Worm (Caenorhabditis elegans): ENCODE data around the gene C45G7.13.

Gene C45G7.13

ce11 chrIV:2451233-2451632 lies at the start of gene C45G7.13:
C45G7.13 (minus strand) TSS chrIV:2451333.
- TF ChIP-seq hlh-1 (tag; optimal IDR thresholded peaks at IDR 0.05) (no peak), ces-1 (GFP tag; optimal IDR thresholded peaks at IDR 0.05) (no peak), sptf-1 (tag; optimal IDR thresholded peaks at IDR 0.05) (no peak), elt-3 (tag; optimal IDR thresholded peaks at IDR 0.05) (no peak), ceh-39 (tag; optimal IDR thresholded peaks at IDR 0.05) (no peak), nhr-12 (tag; optimal IDR thresholded peaks at IDR 0.05) (no peak), nhr-28 (tag; optimal IDR thresholded peaks at IDR 0.05) (no peak), pha-4 (tag; optimal IDR thresholded peaks at IDR 0.05) (no peak), ceh-83 (GFP tag; optimal IDR thresholded peaks at IDR 0.05) (no peak), unc-62 (GFP tag; optimal IDR thresholded peaks at IDR 0.05) (no peak), lin-32 (GFP tag; optimal IDR thresholded peaks at IDR 0.05) (no peak), zip-8 (tag; optimal IDR thresholded peaks at IDR 0.05) (no peak), mls-2 (tag; optimal IDR thresholded peaks at IDR 0.05) (no peak), drap-1 (GFP tag; optimal IDR thresholded peaks at IDR 0.05) (no peak), ceh-43 (GFP tag; optimal IDR thresholded peaks at IDR 0.05) (no peak), unc-39 (tag; optimal IDR thresholded peaks at IDR 0.05) (no peak), M03D4.4 (tag; optimal IDR thresholded peaks at IDR 0.05) (no peak), sem-2 (GFP tag; optimal IDR thresholded peaks at IDR 0.05) (no peak), nhr-76 (tag; optimal IDR thresholded peaks at IDR 0.05) (no peak), lin-13 (tag; optimal IDR thresholded peaks at IDR 0.05) (no peak)

DNA sequence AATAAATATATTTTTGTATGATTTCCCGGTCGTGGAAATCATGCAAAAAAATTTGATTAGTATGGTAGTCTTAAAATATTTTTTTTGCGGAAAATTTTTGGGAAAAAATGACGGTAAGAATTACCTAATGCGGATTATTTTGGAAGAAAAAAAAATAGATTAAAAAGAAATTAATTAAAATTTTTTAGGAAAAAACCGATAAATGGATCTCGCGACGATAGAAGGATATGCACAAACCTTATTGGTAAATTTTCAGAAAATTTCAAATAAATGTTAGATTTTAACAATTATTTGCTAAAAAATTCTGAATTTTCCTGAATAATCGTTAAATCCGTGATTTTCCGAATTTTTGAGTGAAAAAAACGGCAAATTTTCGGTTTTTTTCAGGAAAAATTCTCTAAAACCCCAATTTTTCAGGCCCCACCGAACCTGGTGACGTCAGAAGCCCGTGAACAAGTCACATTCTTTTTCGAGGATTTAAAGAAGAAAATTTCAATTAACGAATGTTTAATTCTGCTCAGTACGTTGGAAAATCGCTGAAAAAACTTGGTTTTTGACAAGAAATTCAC lies 46.6 kb upstream of the C45G7.13 start, which contains the start of gene Y69A2AR.16:
Y69A2AR.16 (plus strand) TSS at position 189 of the 569 bp plus-strand sequence.
- TF ChIP-seq M03D4.4 (tag; optimal IDR thresholded peaks at IDR 0.05), result no peak
- TF ChIP-seq pha-4 (tag; optimal IDR thresholded peaks at IDR 0.05), result no peak
- TF ChIP-seq nhr-76 (tag; optimal IDR thresholded peaks at IDR 0.05), result no peak
- no peak for TF ChIP-seq elt-3 (tag; optimal IDR thresholded peaks at IDR 0.05)
- no peak for TF ChIP-seq blmp-1 (tag; optimal IDR thresholded peaks at IDR 0.05)
- TF ChIP-seq nhr-237 (tag; optimal IDR thresholded peaks at IDR 0.05), result no peak
- TF ChIP-seq hlh-1 (tag; optimal IDR thresholded peaks at IDR 0.05), result no peak
- TF ChIP-seq ham-2 (GFP tag; optimal IDR thresholded peaks at IDR 0.05), result no peak
- TF ChIP-seq ceh-39 (tag; optimal IDR thresholded peaks at IDR 0.05), result no peak
- no peak for TF ChIP-seq sem-2 (GFP tag; optimal IDR thresholded peaks at IDR 0.05)
- no peak for TF ChIP-seq nhr-12 (tag; optimal IDR thresholded peaks at IDR 0.05)
- no peak for TF ChIP-seq unc-62 (GFP tag; optimal IDR thresholded peaks at IDR 0.05)
- TF ChIP-seq lsy-2 (tag; optimal IDR thresholded peaks at IDR 0.05), result no peak
- TF ChIP-seq drap-1 (GFP tag; optimal IDR thresholded peaks at IDR 0.05), result no peak
- TF ChIP-seq lin-32 (GFP tag; optimal IDR thresholded peaks at IDR 0.05), result no peak
- no peak for TF ChIP-seq ztf-11 (tag; optimal IDR thresholded peaks at IDR 0.05)

DNA sequence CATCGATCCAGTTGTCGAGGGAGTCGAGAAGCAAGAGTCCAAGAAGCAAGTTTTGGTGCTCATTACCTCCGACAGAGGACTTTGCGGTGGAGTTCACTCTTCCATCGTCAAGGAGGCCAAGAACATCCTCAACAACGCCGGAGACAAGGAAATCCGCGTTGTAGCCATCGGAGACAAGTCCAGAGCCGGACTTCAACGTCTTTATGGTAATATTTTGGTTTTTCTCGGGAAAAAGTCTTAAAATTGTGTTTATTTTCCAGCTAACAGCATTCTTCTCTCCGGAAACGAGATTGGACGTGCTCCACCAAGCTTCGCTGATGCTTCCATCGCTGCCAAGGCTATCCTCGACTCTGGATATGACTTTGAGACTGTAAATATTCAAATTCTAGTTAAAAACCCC lies 45.0 kb upstream of the C45G7.13 start:
- TF ChIP-seq flh-1 (GFP tag; optimal IDR thresholded peaks at IDR 0.05) (no peak), nhr-2 (tag; optimal IDR thresholded peaks at IDR 0.05) (no peak), M03D4.4 (tag; optimal IDR thresholded peaks at IDR 0.05) (no peak), elt-3 (tag; optimal IDR thresholded peaks at IDR 0.05) (no peak), hlh-1 (tag; optimal IDR thresholded peaks at IDR 0.05) (no peak)

ce11 chrIV:2495118-2495785 lies 44.1 kb upstream of the C45G7.13 start, which contains the start of the genes ccdc-12 and Y69A2AR.18:
ccdc-12 (minus strand) TSS chrIV:2495174.
Y69A2AR.18 (plus strand) TSS chrIV:2495735.
- TF ChIP-seq M03D4.4 (tag; optimal IDR thresholded peaks at IDR 0.05) (no peak), zip-8 (tag; optimal IDR thresholded peaks at IDR 0.05) (no peak), pha-4 (tag; optimal IDR thresholded peaks at IDR 0.05) (peak; percentile 34), lin-13 (tag; optimal IDR thresholded peaks at IDR 0.05) (peak; percentile 18), lsy-2 (tag; optimal IDR thresholded peaks at IDR 0.05) (peak; percentile 97), hlh-1 (tag; optimal IDR thresholded peaks at IDR 0.05) (peak; percentile 23)

DNA sequence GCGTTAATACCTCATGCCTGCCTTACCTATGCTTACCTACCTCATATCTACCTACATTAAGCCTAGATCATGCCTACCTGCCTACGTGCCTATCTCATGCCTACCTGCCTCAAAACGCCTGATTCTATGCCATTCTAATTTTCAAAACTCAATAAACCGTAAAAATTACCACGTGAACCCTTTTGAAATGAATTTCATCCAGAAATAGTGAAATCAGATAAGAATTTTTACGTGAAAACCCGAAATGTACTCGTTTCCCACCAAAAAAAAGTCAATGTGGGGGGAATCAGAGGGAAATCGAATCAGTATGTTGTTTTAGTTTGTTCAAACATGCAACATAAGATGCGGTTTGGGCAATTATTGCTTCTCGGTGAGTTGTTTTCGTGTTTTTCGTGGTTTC lies 37.4 kb upstream of the C45G7.13 start, which contains the start of gene Y69A2AR.19:
Y69A2AR.19 (plus strand) TSS at position 301 of the 400 bp plus-strand sequence.
- TF ChIP-seq elt-1 (tag; optimal IDR thresholded peaks at IDR 0.05; ENCODE audit: borderline replicate concordance, insufficient read depth) (no peak), unc-39 (tag; optimal IDR thresholded peaks at IDR 0.05) (no peak), M03D4.4 (tag; optimal IDR thresholded peaks at IDR 0.05) (no peak), mls-2 (tag; optimal IDR thresholded peaks at IDR 0.05) (no peak), bed-3 (GFP tag; optimal IDR thresholded peaks at IDR 0.05) (no peak), ceh-83 (GFP tag; optimal IDR thresholded peaks at IDR 0.05) (no peak), pha-4 (tag; optimal IDR thresholded peaks at IDR 0.05) (no peak), zip-8 (tag; optimal IDR thresholded peaks at IDR 0.05) (no peak), cnd-1 (tag; optimal IDR thresholded peaks at IDR 0.05) (no peak)

All from whole organism, mixed stage, embryonic.